Fruit fly (Drosophila melanogaster) whole organism, embryonic: ENCODE data around the gene Piezo.

Source experiments
- Antp ChIP-seq: fragments of 200-800 bp; sonication (Bioruptor generic); optimal IDR thresholded peaks from 3 replicates; lab custom pipeline; 2016; ENCODE audit warnings: missing biosample characterization, missing genetic modification characterization
- CG10209 ChIP-seq: fragments of 200-800 bp; sonication (Bioruptor generic); optimal IDR thresholded peaks from 3 replicates; lab custom pipeline; 2017; ENCODE audit warnings: missing biosample characterization, mild to moderate bottlenecking, missing genetic modification characterization, missing genetic modification reagents
- CG1024 ChIP-seq: fragments of 200-800 bp; sonication (Bioruptor generic); IDR thresholded peaks from 2 replicates; pipeline ENCODE4 v1.3.6; 2022; ENCODE audit warnings: missing biosample characterization, missing genetic modification characterization
- CG11560 ChIP-seq: fragments of 200-800 bp; sonication (Bioruptor generic); IDR thresholded peaks from 3 replicates; pipeline ENCODE4 v1.3.6; 2022; ENCODE audit warnings: missing biosample characterization, missing genetic modification characterization
- CG11695 ChIP-seq: fragments of 200-800 bp; sonication (Bioruptor generic); IDR thresholded peaks from 3 replicates; pipeline ENCODE4 v1.3.6; 2022; ENCODE audit warnings: missing biosample characterization, missing genetic modification characterization
- CG11696 ChIP-seq: fragments of 200-800 bp; sonication (Bioruptor generic); IDR thresholded peaks from 2 replicates; pipeline ENCODE4 v1.3.6; 2022; ENCODE audit warnings: missing biosample characterization, missing genetic modification characterization
- CG12299 ChIP-seq: fragments of 200-800 bp; sonication (Bioruptor generic); optimal IDR thresholded peaks from 2 replicates; lab custom pipeline; 2018; ENCODE audit warnings: missing biosample characterization, mild to moderate bottlenecking, missing genetic modification characterization
- CG13287 ChIP-seq: fragments of 200-800 bp; sonication (Bioruptor generic); IDR thresholded peaks from 2 replicates; pipeline ENCODE4 v1.3.6; 2022; ENCODE audit warnings: missing biosample characterization, missing genetic modification characterization; ENCODE audit not compliant: partially characterized antibody
- CG17186 ChIP-seq: fragments of 200-800 bp; sonication (Bioruptor generic); optimal IDR thresholded peaks from 3 replicates; lab custom pipeline; 2017; ENCODE audit warnings: missing biosample characterization, missing genetic modification reagents, missing genetic modification characterization
- CG17359 ChIP-seq: fragments of 200-800 bp; sonication (Bioruptor generic); optimal IDR thresholded peaks from 3 replicates; lab custom pipeline; 2018; ENCODE audit warnings: missing biosample characterization, mild to moderate bottlenecking, missing genetic modification characterization, moderate library complexity
- CG1792 ChIP-seq: fragments of 200-800 bp; sonication (Bioruptor generic); optimal IDR thresholded peaks from 2 replicates; lab custom pipeline; 2016; ENCODE audit warnings: missing biosample characterization, missing genetic modification characterization
- CG34376 ChIP-seq: fragments of 200-800 bp; sonication (Bioruptor generic); optimal IDR thresholded peaks from 2 replicates; lab custom pipeline; 2018; ENCODE audit warnings: missing biosample characterization, mild to moderate bottlenecking, missing genetic modification characterization
- CG6765 ChIP-seq: fragments of 200-800 bp; sonication (Bioruptor generic); optimal IDR thresholded peaks from 3 replicates; lab custom pipeline; 2017; ENCODE audit warnings: missing biosample characterization, mild to moderate bottlenecking, missing genetic modification characterization
- CG7745 ChIP-seq: fragments of 200-800 bp; sonication (Bioruptor generic); optimal IDR thresholded peaks from 2 replicates; lab custom pipeline; 2018; ENCODE audit warnings: missing biosample characterization, mild to moderate bottlenecking, missing genetic modification characterization, moderate library complexity
- CG7987 ChIP-seq: fragments of 200-800 bp; sonication (Bioruptor generic); optimal IDR thresholded peaks from 2 replicates; lab custom pipeline; 2018; ENCODE audit warnings: missing biosample characterization, mild to moderate bottlenecking, missing genetic modification characterization, moderate library complexity
- Dip3 ChIP-seq: fragments of 200-800 bp; sonication (Bioruptor generic); optimal IDR thresholded peaks from 3 replicates; lab custom pipeline; 2016; ENCODE audit warnings: missing biosample characterization, missing genetic modification characterization
- E2f1 ChIP-seq: fragments of 200-800 bp; sonication (Bioruptor generic); IDR thresholded peaks from 2 replicates; pipeline ENCODE4 v1.3.6; 2022; ENCODE audit warnings: missing biosample characterization, missing genetic modification characterization
- Fer1 ChIP-seq: fragments of 200-800 bp; sonication (Bioruptor generic); optimal IDR thresholded peaks from 2 replicates; lab custom pipeline; 2017; ENCODE audit warnings: missing biosample characterization, mild to moderate bottlenecking, missing genetic modification characterization
- HHEX ChIP-seq: fragments of 200-800 bp; sonication (Bioruptor generic); optimal IDR thresholded peaks from 3 replicates; lab custom pipeline; 2017; ENCODE audit warnings: missing biosample characterization, mild to moderate bottlenecking, missing genetic modification characterization, missing genetic modification reagents
- HLH4C ChIP-seq: fragments of 200-800 bp; sonication (Bioruptor generic); IDR thresholded peaks from 3 replicates; pipeline ENCODE4 v1.3.6; 2022; ENCODE audit warnings: missing biosample characterization, missing genetic modification characterization; ENCODE audit not compliant: partially characterized antibody
- Lpt ChIP-seq: fragments of >200 bp; optimal IDR thresholded peaks from 2 replicates; lab custom pipeline; 2018; ENCODE audit warnings: missing biosample characterization, missing genetic modification characterization
- Meics ChIP-seq: fragments of 200-800 bp; sonication (Bioruptor generic); optimal IDR thresholded peaks from 2 replicates; lab custom pipeline; 2017; ENCODE audit warnings: missing biosample characterization, mild to moderate bottlenecking, missing genetic modification characterization
- Neu2 ChIP-seq: fragments of 200-800 bp; sonication (Bioruptor generic); optimal IDR thresholded peaks from 3 replicates; lab custom pipeline; 2016; ENCODE audit warnings: missing biosample characterization, missing genetic modification characterization, borderline replicate concordance
- Oaz ChIP-seq: fragments of 200-800 bp; sonication (Bioruptor generic); IDR thresholded peaks from 2 replicates; pipeline ENCODE4 v1.3.6; 2022; ENCODE audit warnings: missing biosample characterization, missing genetic modification characterization
- Opbp ChIP-seq: fragments of 200-800 bp; sonication (Bioruptor generic); IDR thresholded peaks from 3 replicates; pipeline ENCODE4 v1.3.6; 2022; ENCODE audit warnings: missing biosample characterization, missing genetic modification characterization; ENCODE audit not compliant: partially characterized antibody
- Rfx ChIP-seq: fragments of 200-800 bp; sonication (Bioruptor generic); IDR thresholded peaks from 2 replicates; pipeline ENCODE4 v1.3.6; 2022; ENCODE audit warnings: missing biosample characterization, missing genetic modification characterization
- Sin3A ChIP-seq: fragments of >200 bp; optimal IDR thresholded peaks from 2 replicates; lab custom pipeline; 2018
- Six4 ChIP-seq: fragments of 200-800 bp; sonication (Bioruptor generic); optimal IDR thresholded peaks from 2 replicates; lab custom pipeline; 2016; ENCODE audit warnings: missing biosample characterization, missing genetic modification characterization
- Tbp ChIP-seq: fragments of >200 bp; optimal IDR thresholded peaks from 2 replicates; lab custom pipeline; 2018; ENCODE audit warnings: missing biosample characterization, missing genetic modification characterization
- ac ChIP-seq: fragments of 200-800 bp; sonication (Bioruptor generic); optimal IDR thresholded peaks from 3 replicates; lab custom pipeline; 2017; ENCODE audit warnings: missing biosample characterization, mild to moderate bottlenecking, missing genetic modification characterization
- bbx ChIP-seq: fragments of 200-800 bp; sonication (Bioruptor generic); IDR thresholded peaks from 2 replicates; pipeline ENCODE4 v1.3.6; 2022; ENCODE audit warnings: missing biosample characterization, missing genetic modification characterization; ENCODE audit not compliant: partially characterized antibody
- bowl ChIP-seq: fragments of 200-800 bp; sonication (Bioruptor generic); IDR thresholded peaks from 2 replicates; pipeline ENCODE4 v1.3.6; 2022; ENCODE audit warnings: missing biosample characterization, missing genetic modification characterization
- bsh ChIP-seq, 2 experiments: fragments of 200-800 bp; sonication (Bioruptor generic); optimal IDR thresholded peaks; 2 replicates each; lab custom pipeline; 2017 to 2018; ENCODE audit warnings: mild to moderate bottlenecking in 2 of 2, missing biosample characterization in 2 of 2, missing genetic modification characterization in 2 of 2, moderate library complexity in 1 of 2
- chm ChIP-seq: fragments of 200-800 bp; sonication (Bioruptor generic); IDR thresholded peaks from 2 replicates; pipeline ENCODE4 v1.3.6; 2022; ENCODE audit warnings: missing biosample characterization, missing genetic modification characterization
- corto ChIP-seq: fragments of 200-800 bp; sonication (Bioruptor generic); optimal IDR thresholded peaks from 2 replicates; lab custom pipeline; 2016; ENCODE audit warnings: missing biosample characterization, mild to moderate bottlenecking, missing genetic modification characterization, moderate library complexity
- croc ChIP-seq: fragments of 200-800 bp; sonication (Bioruptor generic); conservative IDR thresholded peaks from 3 replicates; pipeline ENCODE4 v1.3.6; 2022; ENCODE audit warnings: missing biosample characterization, missing genetic modification characterization
- disco-r ChIP-seq: fragments of 200-800 bp; sonication (Bioruptor generic); optimal IDR thresholded peaks from 2 replicates; lab custom pipeline; 2016; ENCODE audit warnings: missing biosample characterization, missing genetic modification characterization
- dmrt11E ChIP-seq: fragments of 200-800 bp; sonication (Bioruptor generic); optimal IDR thresholded peaks from 3 replicates; lab custom pipeline; 2018; ENCODE audit warnings: missing biosample characterization, mild to moderate bottlenecking, missing genetic modification characterization, moderate library complexity
- dpn ChIP-seq, 2 experiments: fragments of 200-800 bp; sonication (Bioruptor generic); optimal IDR thresholded peaks; 3 replicates each; lab custom pipeline; 2016; ENCODE audit warnings: missing biosample characterization in 2 of 2, missing genetic modification characterization in 2 of 2
- ems ChIP-seq: fragments of 200-800 bp; sonication (Bioruptor generic); optimal IDR thresholded peaks from 3 replicates; lab custom pipeline; 2016; ENCODE audit warnings: missing biosample characterization, missing genetic modification characterization
- eyg ChIP-seq: fragments of 200-800 bp; sonication (Bioruptor generic); optimal IDR thresholded peaks from 3 replicates; lab custom pipeline; 2016; ENCODE audit warnings: missing biosample characterization, missing genetic modification characterization
- grn ChIP-seq: fragments of 200-800 bp; sonication (Bioruptor generic); optimal IDR thresholded peaks from 3 replicates; lab custom pipeline; 2017; ENCODE audit warnings: missing biosample characterization, missing genetic modification characterization
- ham ChIP-seq: fragments of 200-800 bp; sonication (Bioruptor generic); IDR thresholded peaks from 2 replicates; pipeline ENCODE4 v1.3.6; 2022; ENCODE audit warnings: missing biosample characterization, missing genetic modification characterization
- hb ChIP-seq: fragments of 200-800 bp; sonication (Bioruptor generic); IDR thresholded peaks from 3 replicates; pipeline ENCODE4 v1.3.6; 2022; ENCODE audit warnings: missing biosample characterization, missing genetic modification characterization; ENCODE audit not compliant: partially characterized antibody
- oc ChIP-seq: fragments of 200-800 bp; sonication (Bioruptor generic); optimal IDR thresholded peaks from 2 replicates; lab custom pipeline; 2018; ENCODE audit warnings: missing biosample characterization, mild to moderate bottlenecking, missing genetic modification characterization, moderate library complexity
- pan ChIP-seq, 4 experiments: fragments of >200 bp in 3 of 4; fragments of 200-800 bp in 1 of 4; sonication (Bioruptor generic) in 1 of 4; optimal IDR thresholded peaks in 3 of 4; IDR thresholded peaks in 1 of 4; 2 replicates each; pipeline versions ENCODE4 v1.3.6 to Lab custom; 2017 to 2022; ENCODE audit warnings: missing biosample characterization in 2 of 4, missing genetic modification characterization in 2 of 4, mixed read lengths in 1 of 4
- ro ChIP-seq: fragments of 200-800 bp; sonication (Bioruptor generic); IDR thresholded peaks from 2 replicates; pipeline ENCODE4 v1.3.6; 2022; ENCODE audit warnings: missing biosample characterization, missing genetic modification characterization
- so ChIP-seq: fragments of 200-800 bp; sonication (Bioruptor generic); IDR thresholded peaks from 3 replicates; pipeline ENCODE4 v1.3.6; 2022; ENCODE audit warnings: missing biosample characterization, missing genetic modification characterization
- ttk ChIP-seq: fragments of 200-800 bp; sonication (Bioruptor generic); IDR thresholded peaks from 2 replicates; pipeline ENCODE4 v2.1.2; 2022; ENCODE audit warnings: missing biosample characterization, missing genetic modification characterization
- usp ChIP-seq: fragments of >200 bp; optimal IDR thresholded peaks from 2 replicates; lab custom pipeline; 2017; ENCODE audit warnings: missing biosample characterization, missing genetic modification characterization

Gene Piezo

DNA sequence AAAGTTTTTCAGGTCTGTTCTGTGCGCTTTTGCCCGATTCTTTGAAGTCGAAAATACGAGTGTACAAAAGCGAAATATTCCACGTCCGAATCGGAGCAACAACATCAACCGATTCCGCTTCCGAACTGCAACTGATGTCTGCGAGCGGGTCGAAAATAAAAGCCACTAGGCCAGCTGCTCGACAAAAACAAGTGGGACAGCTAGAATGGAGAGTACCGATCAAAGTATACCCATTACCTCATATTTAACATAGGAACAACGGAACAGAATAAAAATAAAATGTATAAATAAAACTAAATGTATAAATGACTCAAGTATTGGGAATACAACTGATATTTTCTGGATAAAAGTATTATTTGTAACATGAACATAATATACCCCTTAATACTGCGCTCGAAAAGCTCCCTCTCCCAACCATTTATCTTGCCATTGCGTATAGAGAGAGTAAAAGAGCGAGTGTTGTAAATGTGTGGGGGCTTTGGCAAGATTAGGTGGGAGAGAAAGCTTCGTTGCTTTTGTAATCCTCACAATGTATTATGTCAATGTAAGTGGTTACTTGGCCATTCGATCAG, 42.2 kb downstream of the Piezo start, which contains the start of gene SLC5A11 (continued):
- TF ChIP-seq eyg (GFP tag; lab: Kevin White, UChicago): peak; percentile 96
- peak; percentile 94 for TF ChIP-seq CG10209
- peak; percentile 2 for TF ChIP-seq dmrt11E (tag; lab: Kevin White, UChicago)
- TF ChIP-seq disco-r (GFP tag; lab: Kevin White, UChicago): peak; percentile 15
- peak; percentile 88 for TF ChIP-seq ac (GFP tag; lab: Kevin White, UChicago)
- TF ChIP-seq Fer1 (GFP tag; lab: Kevin White, UChicago): peak; percentile 99
- TF ChIP-seq CG17359 (tag; lab: Kevin White, UChicago): peak; percentile 97
- peak; percentile 82; the same call in 1 of the 2 replicates for TF ChIP-seq bowl (GFP tag; lab: Robert Waterston, UW)
- TF ChIP-seq CG34376: peak; percentile 99
- peak; percentile 98 for TF ChIP-seq Meics (GFP tag; lab: Kevin White, UChicago)
- peak; percentile 97 for TF ChIP-seq croc (GFP tag; lab: Robert Waterston, UW)
- no peak for TF ChIP-seq CG7745 (tag; lab: Kevin White, UChicago)
- TF ChIP-seq so (GFP tag; lab: Robert Waterston, UW): peak; percentile 99
- TF ChIP-seq corto (GFP tag; lab: Kevin White, UChicago): peak; percentile 99
- peak; percentile 99 for TF ChIP-seq ems (GFP tag; lab: Kevin White, UChicago)
- TF ChIP-seq oc (tag; lab: Kevin White, UChicago): peak; percentile 83
- peak; percentile 97 for TF ChIP-seq HHEX (GFP tag; lab: Kevin White, UChicago)
- peak; percentile 95 to 100 for TF ChIP-seq bsh (GFP tag; optimal IDR thresholded peaks at IDR 0.05; lab: Kevin White, UChicago)
- no peak; the same call in 2 of the 3 replicates for TF ChIP-seq Opbp (GFP tag; lab: Robert Waterston, UW)
- TF ChIP-seq Oaz (GFP tag; lab: Robert Waterston, UW): peak; percentile 99
- TF ChIP-seq CG13287 (GFP tag; lab: Robert Waterston, UW): no peak; the same call in 1 of the 2 replicates
- peak; percentile 92 for TF ChIP-seq CG11696 (GFP tag; lab: Robert Waterston, UW)
- peak; percentile 98 for TF ChIP-seq CG1792 (GFP tag; lab: Kevin White, UChicago)
- TF ChIP-seq CG1024 (GFP tag; lab: Robert Waterston, UW): peak; percentile 94
- TF ChIP-seq chm (GFP tag; lab: Robert Waterston, UW): peak; percentile 98
- peak; percentile 99 for TF ChIP-seq dpn (GFP tag; optimal IDR thresholded peaks at IDR 0.05; lab: Kevin White, UChicago)
- TF ChIP-seq ro: peak; percentile 92
- TF ChIP-seq grn (GFP tag; lab: Kevin White, UChicago): peak; percentile 97
- TF ChIP-seq Tbp: no peak
- peak; percentile 97 for TF ChIP-seq E2f1 (GFP tag; lab: Robert Waterston, UW)
- peak; percentile 95 for TF ChIP-seq ham
- peak; percentile 97 for TF ChIP-seq Six4
- peak; percentile 97 for TF ChIP-seq ttk (GFP tag; lab: Robert Waterston, UW)
- TF ChIP-seq CG7987 (GFP tag; lab: Kevin White, UChicago): peak; percentile 89
- TF ChIP-seq CG6765 (GFP tag; lab: Kevin White, UChicago): peak; percentile 95
- TF ChIP-seq pan (optimal IDR thresholded peaks at IDR 0.05; lab: Kevin White, UChicago): no peak
- TF ChIP-seq pan (GFP tag; optimal IDR thresholded peaks at IDR 0.05 in 1 of 2, IDR thresholded peaks at IDR 0.05 in 1 of 2): peak in 1 of 2 experiments; percentile 98
- TF ChIP-seq Antp: peak; percentile 64
- no peak for TF ChIP-seq Lpt
- TF ChIP-seq Sin3A (lab: Kevin White, UChicago): no peak
- peak; percentile 87 for TF ChIP-seq CG11560 (tag; lab: Robert Waterston, UW)
- TF ChIP-seq CG11695 (GFP tag; lab: Robert Waterston, UW): peak; percentile 100
- no peak; the same call in 1 of the 2 replicates for TF ChIP-seq bbx (GFP tag; lab: Robert Waterston, UW)
- peak; percentile 80 for TF ChIP-seq Neu2 (GFP tag; lab: Kevin White, UChicago)
- TF ChIP-seq usp (GFP tag; lab: Kevin White, UChicago): no peak
- peak; percentile 92 for TF ChIP-seq Dip3 (GFP tag; lab: Kevin White, UChicago)
- TF ChIP-seq Rfx (GFP tag; lab: Robert Waterston, UW): peak; percentile 97
- TF ChIP-seq hb (GFP tag; lab: Robert Waterston, UW): no peak
- TF ChIP-seq CG12299 (tag; lab: Kevin White, UChicago): peak; percentile 85
- TF ChIP-seq HLH4C (GFP tag; lab: Robert Waterston, UW): no peak
- peak; percentile 75 for TF ChIP-seq CG17186 (GFP tag; lab: Kevin White, UChicago)
